Worm (Caenorhabditis elegans) whole organism, early embryonic: ENCODE data around the gene K09F6.3.

ENCODE experiments used
- B0310.2 ChIP-seq: sonication (generic microtip); optimal IDR thresholded peaks from 2 replicates; lab custom pipeline; 2016; ENCODE audit warnings: mild to moderate bottlenecking, missing genetic modification characterization, missing compliant biosample characterization
- F13C5.2 ChIP-seq: sonication (generic microtip); optimal IDR thresholded peaks from 2 replicates; lab custom pipeline; 2017; ENCODE audit warnings: mild to moderate bottlenecking, missing genetic modification characterization, inconsistent platforms, missing compliant biosample characterization
- aly-1 ChIP-seq: sonication (generic microtip); optimal IDR thresholded peaks from 2 replicates; lab custom pipeline; 2016; ENCODE audit warnings: missing genetic modification characterization, missing compliant biosample characterization
- ama-1 ChIP-seq: fragments of 150-350 bp; optimal IDR thresholded peaks from 2 replicates; lab custom pipeline; 2014
- ceh-13 ChIP-seq: fragments of 200-800 bp; sonication (Bioruptor generic); optimal IDR thresholded peaks from 2 replicates; lab custom pipeline; 2018; ENCODE audit warnings: mild to moderate bottlenecking, missing genetic modification characterization, missing compliant biosample characterization
- ceh-36 ChIP-seq: sonication (generic microtip); optimal IDR thresholded peaks from 2 replicates; lab custom pipeline; 2016; ENCODE audit warnings: missing genetic modification characterization, inconsistent platforms, missing compliant biosample characterization
- ets-7 ChIP-seq: sonication (generic microtip); optimal IDR thresholded peaks from 2 replicates; lab custom pipeline; 2016; ENCODE audit warnings: missing genotype, missing genetic modification characterization, missing compliant biosample characterization
- flt-1 ChIP-seq: fragments of 200-800 bp; sonication (Bioruptor generic); IDR thresholded peaks from 2 replicates; pipeline ENCODE4 v1.3.6; 2022; ENCODE audit warnings: missing genetic modification characterization, missing compliant biosample characterization
- hmbx-1 ChIP-seq: sonication (generic microtip); optimal IDR thresholded peaks from 2 replicates; lab custom pipeline; 2016; ENCODE audit warnings: mild to moderate bottlenecking, missing genetic modification characterization, missing compliant biosample characterization
- hmg-4 ChIP-seq: fragments of 200-800 bp; sonication (Bioruptor generic); optimal IDR thresholded peaks from 2 replicates; lab custom pipeline; 2018; ENCODE audit warnings: mild to moderate bottlenecking, missing genetic modification characterization, missing compliant biosample characterization
- hnd-1 ChIP-seq: sonication (generic microtip); optimal IDR thresholded peaks from 2 replicates; lab custom pipeline; 2016; ENCODE audit warnings: missing genetic modification characterization, missing compliant biosample characterization
- pes-1 ChIP-seq: fragments of 200-800 bp; sonication (Bioruptor generic); IDR thresholded peaks from 2 replicates; pipeline ENCODE4 v1.3.6; 2022; ENCODE audit warnings: missing genetic modification reagents, missing genetic modification characterization, missing compliant biosample characterization
- scrt-1 ChIP-seq: fragments of 200-800 bp; sonication (Bioruptor generic); IDR thresholded peaks from 2 replicates; pipeline ENCODE4 v1.3.6; 2022; ENCODE audit warnings: missing genetic modification characterization, missing compliant biosample characterization
- sea-1 ChIP-seq: fragments of 200-800 bp; sonication (Bioruptor generic); conservative IDR thresholded peaks from 2 replicates; pipeline ENCODE4 v1.3.6; 2022; ENCODE audit warnings: missing genetic modification characterization, missing compliant biosample characterization
- tbx-11 ChIP-seq: fragments of 200-800 bp; sonication (Bioruptor generic); IDR thresholded peaks from 2 replicates; pipeline ENCODE4 v1.3.6; 2022; ENCODE audit warnings: missing genetic modification characterization, missing compliant biosample characterization
- tbx-37 ChIP-seq: fragments of 200-800 bp; sonication (Bioruptor generic); conservative IDR thresholded peaks from 2 replicates; pipeline ENCODE4 v1.3.6; 2022; ENCODE audit warnings: missing genetic modification reagents, missing genetic modification characterization, missing compliant biosample characterization
- tra-4 ChIP-seq: sonication (generic microtip); optimal IDR thresholded peaks from 2 replicates; lab custom pipeline; 2017; ENCODE audit warnings: missing genetic modification characterization, missing compliant biosample characterization

Gene K09F6.3

DNA sequence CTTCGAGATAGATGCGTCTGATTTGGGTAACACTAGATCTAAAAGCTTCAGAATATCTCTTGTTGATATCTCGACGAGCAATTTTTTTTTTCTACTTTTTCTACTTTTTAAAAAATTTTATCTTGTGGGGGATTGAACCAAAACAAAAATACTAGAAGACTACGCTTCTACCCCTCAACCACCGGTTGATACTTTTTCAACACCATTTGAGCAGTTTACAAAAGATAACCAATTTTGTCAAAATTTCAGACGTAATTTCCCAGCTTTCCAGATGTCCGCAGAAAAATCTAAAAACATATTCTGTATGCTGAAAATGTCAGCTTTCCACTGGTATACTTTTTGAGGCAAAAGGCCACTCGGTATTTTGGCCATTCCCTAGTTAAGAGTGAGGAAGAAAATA lies 49.6 kb downstream of the K09F6.3 start:
- TF ChIP-seq hmg-4 (GFP tag; lab: Kevin White, UChicago): no peak
- no peak for TF ChIP-seq ceh-36
- TF ChIP-seq F13C5.2 (tag; lab: Kevin White, UChicago): no peak
- TF ChIP-seq ets-7 (tag; lab: Kevin White, UChicago): no peak
- no peak for TF ChIP-seq pes-1 (GFP tag; lab: Robert Waterston, UW)
- no peak for TF ChIP-seq ceh-13
- no peak for TF ChIP-seq tbx-11 (GFP tag; lab: Robert Waterston, UW)
- TF ChIP-seq aly-1 (tag; lab: Kevin White, UChicago): no peak
- no peak for TF ChIP-seq tbx-37 (GFP tag; lab: Robert Waterston, UW)
- TF ChIP-seq B0310.2 (tag; lab: Kevin White, UChicago): no peak
- TF ChIP-seq ama-1 (lab: Kevin White, UChicago): no peak
- TF ChIP-seq hnd-1: no peak

DNA sequence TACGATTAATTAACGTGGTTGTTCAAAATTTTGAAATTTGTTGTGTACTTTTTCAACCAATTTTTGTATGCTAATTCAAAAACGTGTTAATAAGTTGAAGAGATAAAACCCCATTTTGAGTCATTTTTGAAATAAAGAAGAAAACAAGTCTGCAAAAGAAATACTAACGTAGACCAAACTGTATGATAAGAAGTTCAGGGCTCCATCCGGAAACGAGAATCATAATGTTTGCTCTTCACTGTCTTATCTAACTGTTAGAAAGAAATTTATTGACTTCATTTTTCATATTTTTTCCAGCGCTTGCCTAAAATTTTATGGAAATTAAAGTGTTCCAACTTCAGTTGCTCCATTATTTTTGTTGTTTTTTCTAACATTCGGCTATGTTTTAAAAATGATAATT lies 50.5 kb downstream of the K09F6.3 start:
- TF ChIP-seq aly-1 (tag; lab: Kevin White, UChicago): no peak
- no peak for TF ChIP-seq hmbx-1 (tag; lab: Kevin White, UChicago)
- no peak for TF ChIP-seq sea-1 (GFP tag; lab: Robert Waterston, UW)
- TF ChIP-seq tbx-11 (GFP tag; lab: Robert Waterston, UW): no peak
- TF ChIP-seq ets-7 (tag; lab: Kevin White, UChicago): no peak
- no peak for TF ChIP-seq hnd-1

DNA sequence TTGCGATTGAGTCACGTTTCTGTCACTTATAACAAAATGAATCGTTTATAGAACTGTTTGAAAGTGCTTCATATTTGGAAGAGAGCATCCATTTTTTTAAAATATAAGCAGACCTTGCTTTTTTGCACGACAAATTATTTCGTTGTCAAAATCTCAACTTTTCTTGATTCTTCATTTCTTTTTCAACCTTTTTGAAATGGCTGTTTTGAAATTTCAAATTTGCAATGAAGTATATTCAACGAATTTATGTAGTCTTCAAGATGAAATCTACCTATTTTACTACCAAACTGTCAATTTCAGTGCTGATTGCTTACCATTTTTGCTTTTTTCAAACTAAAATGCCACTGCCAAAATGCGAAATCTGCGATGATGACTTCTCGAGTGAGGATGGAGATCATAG lies 51.8 kb downstream of the K09F6.3 start, which contains the start of gene B0281.3:
Gene B0281.3 (plus strand): TSS at position 301 of the 400 bp plus-strand sequence.
- TF ChIP-seq tbx-37 (GFP tag; lab: Robert Waterston, UW): no peak
- no peak for TF ChIP-seq flt-1 (GFP tag; lab: Robert Waterston, UW)
- TF ChIP-seq B0310.2 (tag; lab: Kevin White, UChicago): no peak
- no peak for TF ChIP-seq ama-1 (lab: Kevin White, UChicago)
- TF ChIP-seq F13C5.2 (tag; lab: Kevin White, UChicago): no peak
- no peak for TF ChIP-seq tra-4 (tag; lab: Kevin White, UChicago)
- no peak for TF ChIP-seq hmbx-1 (tag; lab: Kevin White, UChicago)
- TF ChIP-seq ets-7 (tag; lab: Kevin White, UChicago): no peak
- no peak for TF ChIP-seq hnd-1
- no peak for TF ChIP-seq scrt-1
- no peak for TF ChIP-seq pes-1 (GFP tag; lab: Robert Waterston, UW)
- TF ChIP-seq tbx-11 (GFP tag; lab: Robert Waterston, UW): no peak
- TF ChIP-seq ceh-36: no peak
- no peak for TF ChIP-seq ceh-13
- TF ChIP-seq hmg-4 (GFP tag; lab: Kevin White, UChicago): no peak
- TF ChIP-seq sea-1 (GFP tag; lab: Robert Waterston, UW): no peak
- no peak for TF ChIP-seq aly-1 (tag; lab: Kevin White, UChicago)
